Worm (Caenorhabditis elegans): ENCODE results near the gene M02E1.4.

DNA sequence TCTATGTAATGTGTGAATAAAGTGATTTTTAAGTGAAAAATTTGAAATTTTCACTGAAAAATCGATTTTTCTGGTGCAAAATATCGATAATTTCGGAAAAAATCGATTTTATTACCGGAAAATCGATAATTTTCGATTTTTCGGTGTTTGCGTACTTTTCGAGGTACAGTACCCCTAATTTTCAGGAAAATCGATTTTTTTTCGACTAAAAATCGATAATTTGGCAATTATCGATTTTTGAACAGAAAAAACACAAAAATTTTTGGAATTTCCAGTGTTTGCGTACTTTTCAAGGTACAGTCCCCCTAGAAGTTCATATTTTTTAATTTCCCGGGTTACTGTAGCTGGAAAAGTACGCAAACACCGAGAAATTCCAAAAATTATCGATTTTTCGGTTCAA, 41.6 kb upstream of the M02E1.4 start:
- TF ChIP-seq ceh-82 (tag; optimal IDR thresholded peaks at IDR 0.05) (no peak), skn-1 (tag; optimal IDR thresholded peaks at IDR 0.05) (no peak)

All from whole organism, L4 larva.